Fruit fly (Drosophila melanogaster) whole organism, embryonic: Measurements from ENCODE around the gene Taf8.

Source experiments
- ATbp ChIP-seq: fragments of 200-800 bp; sonication (Bioruptor generic); optimal IDR thresholded peaks from 2 replicates; lab custom pipeline; 2017; ENCODE audit warnings: missing biosample characterization, mild to moderate bottlenecking, missing genetic modification characterization, missing genetic modification reagents
- Adf1 ChIP-seq: fragments of 200-800 bp; sonication (Bioruptor generic); IDR thresholded peaks from 2 replicates; pipeline ENCODE4 v1.3.6; 2022; ENCODE audit warnings: missing biosample characterization, missing genetic modification characterization
- BEAF-32 ChIP-seq: fragments of 200-800 bp; sonication (Bioruptor generic); optimal IDR thresholded peaks from 3 replicates; lab custom pipeline; 2017; ENCODE audit warnings: missing biosample characterization, missing genetic modification characterization, mild to moderate bottlenecking, moderate library complexity, missing genetic modification reagents
- CG10267 ChIP-seq: fragments of 200-800 bp; sonication (Bioruptor generic); optimal IDR thresholded peaks from 2 replicates; lab custom pipeline; 2018; ENCODE audit warnings: missing biosample characterization, mild to moderate bottlenecking, missing genetic modification characterization, moderate library complexity
- CG14710 ChIP-seq: fragments of 200-800 bp; sonication (Bioruptor generic); optimal IDR thresholded peaks from 3 replicates; lab custom pipeline; 2019; ENCODE audit warnings: missing biosample characterization, mild to moderate bottlenecking, missing genetic modification characterization, moderate library complexity
- CG16813 ChIP-seq: fragments of 200-800 bp; sonication (Bioruptor generic); IDR thresholded peaks from 3 replicates; pipeline ENCODE4 v1.3.6; 2022; ENCODE audit warnings: missing biosample characterization, missing genetic modification characterization; ENCODE audit not compliant: partially characterized antibody
- CG2129 ChIP-seq: fragments of 200-800 bp; sonication (Bioruptor generic); IDR thresholded peaks from 2 replicates; pipeline ENCODE4 v1.3.6; 2022; ENCODE audit warnings: missing biosample characterization, missing genetic modification characterization; ENCODE audit not compliant: partially characterized antibody
- CG3281 ChIP-seq: fragments of 200-800 bp; sonication (Bioruptor generic); optimal IDR thresholded peaks from 3 replicates; lab custom pipeline; 2017; ENCODE audit warnings: missing biosample characterization, mild to moderate bottlenecking, missing genetic modification characterization
- CG33557 ChIP-seq: fragments of 200-800 bp; sonication (Bioruptor generic); optimal IDR thresholded peaks from 2 replicates; lab custom pipeline; 2019; ENCODE audit warnings: missing biosample characterization, mild to moderate bottlenecking, missing genetic modification characterization, moderate library complexity
- CG34224 ChIP-seq: fragments of 200-800 bp; sonication (Bioruptor generic); IDR thresholded peaks from 3 replicates; pipeline ENCODE4 v1.3.6; 2022; ENCODE audit warnings: missing biosample characterization, missing genetic modification characterization; ENCODE audit not compliant: partially characterized antibody
- CG3726 ChIP-seq: fragments of 200-800 bp; sonication (Bioruptor generic); IDR thresholded peaks from 3 replicates; pipeline ENCODE4, ENCODE4 v1.3.6; 2022; ENCODE audit warnings: missing biosample characterization, missing genetic modification characterization
- CG4360 ChIP-seq: fragments of 200-800 bp; sonication (Bioruptor generic); IDR thresholded peaks from 2 replicates; pipeline ENCODE4 v1.3.6; 2022; ENCODE audit warnings: missing biosample characterization, missing genetic modification characterization
- CG5953 ChIP-seq: fragments of 200-800 bp; sonication (Bioruptor generic); IDR thresholded peaks from 2 replicates; pipeline ENCODE4 v1.3.6; 2022; ENCODE audit warnings: missing biosample characterization, missing genetic modification characterization
- CG7928 ChIP-seq: fragments of 200-800 bp; sonication (Bioruptor generic); optimal IDR thresholded peaks from 2 replicates; lab custom pipeline; 2017; ENCODE audit warnings: missing biosample characterization, mild to moderate bottlenecking, missing genetic modification characterization
- CG8281 ChIP-seq: fragments of 200-800 bp; sonication (Bioruptor generic); optimal IDR thresholded peaks from 2 replicates; lab custom pipeline; 2018; ENCODE audit warnings: missing biosample characterization, mild to moderate bottlenecking, missing genetic modification characterization, moderate library complexity
- Dp ChIP-seq: fragments of 200-800 bp; sonication (Bioruptor generic); optimal IDR thresholded peaks from 2 replicates; lab custom pipeline; 2018; ENCODE audit warnings: missing biosample characterization, mild to moderate bottlenecking, missing genetic modification characterization, moderate library complexity
- Drgx ChIP-seq: fragments of 200-800 bp; sonication (Bioruptor generic); IDR thresholded peaks from 2 replicates; pipeline ENCODE4 v1.3.6; 2022; ENCODE audit warnings: missing biosample characterization, missing genetic modification characterization
- Fer1 ChIP-seq: fragments of 200-800 bp; sonication (Bioruptor generic); optimal IDR thresholded peaks from 2 replicates; lab custom pipeline; 2017; ENCODE audit warnings: missing biosample characterization, mild to moderate bottlenecking, missing genetic modification characterization
- HHEX ChIP-seq: fragments of 200-800 bp; sonication (Bioruptor generic); optimal IDR thresholded peaks from 3 replicates; lab custom pipeline; 2017; ENCODE audit warnings: missing biosample characterization, mild to moderate bottlenecking, missing genetic modification characterization, missing genetic modification reagents
- Hmr ChIP-seq: fragments of 200-800 bp; sonication (Bioruptor generic); optimal IDR thresholded peaks from 3 replicates; lab custom pipeline; 2017; ENCODE audit warnings: mild to moderate bottlenecking, missing biosample characterization, missing genetic modification reagents, missing genetic modification characterization
- Hmx ChIP-seq: fragments of 200-800 bp; sonication (Bioruptor generic); optimal IDR thresholded peaks from 2 replicates; lab custom pipeline; 2016; ENCODE audit warnings: missing biosample characterization, missing genetic modification characterization
- Kr ChIP-seq: fragments of 200-800 bp; sonication (Bioruptor generic); optimal IDR thresholded peaks from 2 replicates; lab custom pipeline; 2017; ENCODE audit warnings: missing biosample characterization, mild to moderate bottlenecking, missing genetic modification characterization
- NK7.1 ChIP-seq: fragments of 200-800 bp; sonication (Bioruptor generic); optimal IDR thresholded peaks from 3 replicates; lab custom pipeline; 2016; ENCODE audit warnings: missing biosample characterization, missing genetic modification characterization
- PHDP ChIP-seq: fragments of 200-800 bp; sonication (Bioruptor generic); optimal IDR thresholded peaks from 3 replicates; lab custom pipeline; 2018; ENCODE audit warnings: missing biosample characterization, mild to moderate bottlenecking, missing genetic modification characterization, moderate library complexity
- Scr ChIP-seq: fragments of 200-800 bp; sonication (Bioruptor generic); IDR thresholded peaks from 2 replicates; pipeline ENCODE4 v1.3.6; 2022; ENCODE audit warnings: missing biosample characterization, missing genetic modification characterization; ENCODE audit not compliant: partially characterized antibody
- Sox102F ChIP-seq: fragments of 200-800 bp; sonication (Bioruptor generic); optimal IDR thresholded peaks from 2 replicates; lab custom pipeline; 2018; ENCODE audit warnings: missing biosample characterization, mild to moderate bottlenecking, missing genetic modification characterization, moderate library complexity
- Spps ChIP-seq: fragments of 200-800 bp; sonication (Bioruptor generic); optimal IDR thresholded peaks from 2 replicates; lab custom pipeline; 2018; ENCODE audit warnings: missing biosample characterization, mild to moderate bottlenecking, missing genetic modification characterization
- Xrp1 ChIP-seq: fragments of 200-800 bp; sonication (Bioruptor generic); IDR thresholded peaks from 2 replicates; pipeline ENCODE4 v1.3.6; 2022; ENCODE audit warnings: missing biosample characterization, missing genetic modification characterization
- amos ChIP-seq: fragments of 200-800 bp; sonication (Bioruptor generic); IDR thresholded peaks from 2 replicates; pipeline ENCODE4 v1.3.6; 2022; ENCODE audit warnings: missing biosample characterization, missing genetic modification characterization; ENCODE audit not compliant: partially characterized antibody
- ara ChIP-seq: fragments of 200-800 bp; sonication (Bioruptor generic); IDR thresholded peaks from 2 replicates; pipeline ENCODE4 v1.3.6; 2022; ENCODE audit warnings: missing biosample characterization, missing genetic modification characterization
- br ChIP-seq: fragments of >200 bp; optimal IDR thresholded peaks from 2 replicates; lab custom pipeline; 2017
- chn ChIP-seq: fragments of 200-800 bp; sonication (Bioruptor generic); optimal IDR thresholded peaks from 2 replicates; lab custom pipeline; 2016; ENCODE audit warnings: missing biosample characterization, missing genetic modification characterization
- corto ChIP-seq: fragments of 200-800 bp; sonication (Bioruptor generic); optimal IDR thresholded peaks from 2 replicates; lab custom pipeline; 2016; ENCODE audit warnings: missing biosample characterization, mild to moderate bottlenecking, missing genetic modification characterization, moderate library complexity
- crp ChIP-seq, 2 experiments: fragments of 200-800 bp; sonication (Bioruptor generic); optimal IDR thresholded peaks; 2 replicates in 1 of 2; 3 replicates in 1 of 2; lab custom pipeline; 2017; ENCODE audit warnings: missing biosample characterization in 2 of 2, missing genetic modification characterization in 2 of 2, mild to moderate bottlenecking in 1 of 2, moderate library complexity in 1 of 2
- fd102C ChIP-seq: fragments of 200-800 bp; sonication (Bioruptor generic); optimal IDR thresholded peaks from 2 replicates; lab custom pipeline; 2018; ENCODE audit warnings: missing biosample characterization, mild to moderate bottlenecking, missing genetic modification characterization, moderate library complexity
- fd96Cb ChIP-seq: fragments of 200-800 bp; sonication (Bioruptor generic); optimal IDR thresholded peaks from 2 replicates; lab custom pipeline; 2018; ENCODE audit warnings: missing biosample characterization, mild to moderate bottlenecking, missing genetic modification characterization, moderate library complexity
- hbn ChIP-seq: fragments of 200-800 bp; sonication (Bioruptor generic); IDR thresholded peaks from 2 replicates; pipeline ENCODE4 v1.3.6; 2022; ENCODE audit warnings: missing biosample characterization, missing genetic modification characterization; ENCODE audit not compliant: partially characterized antibody
- lab ChIP-seq: fragments of 200-800 bp; sonication (Bioruptor generic); optimal IDR thresholded peaks from 3 replicates; lab custom pipeline; 2017; ENCODE audit warnings: missing biosample characterization, missing genetic modification characterization, mild to moderate bottlenecking, moderate library complexity, missing genetic modification reagents
- lbe ChIP-seq: fragments of 200-800 bp; sonication (Bioruptor generic); optimal IDR thresholded peaks from 2 replicates; lab custom pipeline; 2016; ENCODE audit warnings: missing biosample characterization, mild to moderate bottlenecking, missing genetic modification characterization
- odd ChIP-seq: fragments of 200-800 bp; sonication (Bioruptor generic); optimal IDR thresholded peaks from 2 replicates; lab custom pipeline; 2017; ENCODE audit warnings: missing biosample characterization, mild to moderate bottlenecking, missing genetic modification characterization
- pita ChIP-seq: fragments of 200-800 bp; sonication (Bioruptor generic); optimal IDR thresholded peaks from 2 replicates; lab custom pipeline; 2017; ENCODE audit warnings: missing biosample characterization, mild to moderate bottlenecking, missing genetic modification characterization
- repo ChIP-seq: fragments of 200-800 bp; sonication (Bioruptor generic); optimal IDR thresholded peaks from 2 replicates; lab custom pipeline; 2016; ENCODE audit warnings: missing biosample characterization, missing genetic modification characterization
- sob ChIP-seq: fragments of 200-800 bp; sonication (Bioruptor generic); IDR thresholded peaks from 2 replicates; pipeline ENCODE4 v1.3.6; 2022; ENCODE audit warnings: missing biosample characterization, missing genetic modification characterization
- sqz ChIP-seq: fragments of 200-800 bp; sonication (Bioruptor generic); optimal IDR thresholded peaks from 3 replicates; lab custom pipeline; 2018; ENCODE audit warnings: missing biosample characterization, mild to moderate bottlenecking, missing genetic modification characterization
- ssp ChIP-seq: fragments of 200-800 bp; sonication (Bioruptor generic); IDR thresholded peaks from 2 replicates; pipeline ENCODE4 v1.3.6; 2022; ENCODE audit warnings: missing biosample characterization, missing genetic modification characterization
- wdn ChIP-seq: fragments of 200-800 bp; sonication (Bioruptor generic); IDR thresholded peaks from 2 replicates; pipeline ENCODE4 v1.3.6; 2022; ENCODE audit warnings: missing biosample characterization, missing genetic modification characterization

The Taf8 gene

dm6 chrX:18101098-18101711 is 565 bp upstream of the Taf8 start, which contains the start of gene Mvb12 (continued):
- TF ChIP-seq CG3281 (GFP tag; lab: Kevin White, UChicago), result no peak
- TF ChIP-seq Sox102F (GFP tag; lab: Kevin White, UChicago), result peak; percentile 18
- TF ChIP-seq CG16813 (GFP tag; lab: Robert Waterston, UW), result peak; percentile 59
- TF ChIP-seq crp (GFP tag; optimal IDR thresholded peaks at IDR 0.05; lab: Kevin White, UChicago), result no peak
- no peak for TF ChIP-seq Dp (GFP tag; lab: Kevin White, UChicago)
- no peak for TF ChIP-seq CG3726
- TF ChIP-seq Spps (tag; lab: Kevin White, UChicago), result peak; percentile 17
- TF ChIP-seq ATbp, result peak; percentile 46
- no peak for TF ChIP-seq br
- no peak for TF ChIP-seq ssp (GFP tag; lab: Robert Waterston, UW)
- TF ChIP-seq CG34224 (GFP tag; lab: Robert Waterston, UW), result peak; percentile 18
- peak; percentile 15 for TF ChIP-seq CG14710
- peak; percentile 7 for TF ChIP-seq CG10267 (tag; lab: Kevin White, UChicago)
- TF ChIP-seq lab (GFP tag; lab: Kevin White, UChicago), result peak; percentile 46
- 0 out of 2 replicates have a peak, but pooled peaks have one; percentile 15 for TF ChIP-seq Xrp1 (GFP tag; lab: Robert Waterston, UW)
- peak; percentile 23 for TF ChIP-seq PHDP (tag; lab: Kevin White, UChicago)
- TF ChIP-seq BEAF-32 (GFP tag; lab: Kevin White, UChicago), result peak; percentile 57
- TF ChIP-seq chn (GFP tag; lab: Kevin White, UChicago), result peak; percentile 5
- no peak for TF ChIP-seq pita (GFP tag; lab: Kevin White, UChicago)
- TF ChIP-seq CG33557 (GFP tag; lab: Kevin White, UChicago), result peak; percentile 52
- TF ChIP-seq CG5953 (GFP tag; lab: Robert Waterston, UW), result no peak
- 0 out of 2 replicates have a peak, but pooled peaks have one; percentile 20 for TF ChIP-seq CG2129 (GFP tag; lab: Robert Waterston, UW)
- 0 out of 2 replicates have a peak, but pooled peaks have one; percentile 20 for TF ChIP-seq ara
- TF ChIP-seq Scr (GFP tag; lab: Robert Waterston, UW), result peak; percentile 38
- no peak for TF ChIP-seq lbe (GFP tag; lab: Kevin White, UChicago)
- peak; percentile 35 for TF ChIP-seq sqz
- TF ChIP-seq fd96Cb (tag; lab: Kevin White, UChicago), result no peak
- TF ChIP-seq CG4360 (GFP tag; lab: Robert Waterston, UW), result peak; percentile 54; the same call in 1 of the 2 replicates
- no peak for TF ChIP-seq Adf1 (GFP tag; lab: Robert Waterston, UW)

- TF ChIP-seq CG7928 (GFP tag; lab: Kevin White, UChicago) (no peak), Kr (GFP tag; lab: Kevin White, UChicago) (no peak), fd102C (GFP tag; lab: Kevin White, UChicago) (no peak), hbn (GFP tag; lab: Robert Waterston, UW) (no peak), Adf1 (GFP tag; lab: Robert Waterston, UW) (no peak), Fer1 (no peak)
Measured at dm6 chrX:18103353-18103752, 1.6 kb downstream of the Taf8 start, which contains the start of gene CG7135. Gene CG7135 (plus strand): TSS chrX:18103653.

dm6 chrX:18106686-18107085 is 4.9 kb downstream of the Taf8 start:
- TF ChIP-seq Hmr (no peak), HHEX (GFP tag; lab: Kevin White, UChicago) (no peak), CG8281 (tag; lab: Kevin White, UChicago) (no peak), Hmx (GFP tag; lab: Kevin White, UChicago) (no peak), wdn (GFP tag; lab: Robert Waterston, UW) (no peak), Drgx (no peak), amos (GFP tag; lab: Robert Waterston, UW) (no peak), sob (GFP tag; lab: Robert Waterston, UW) (no peak), corto (GFP tag; lab: Kevin White, UChicago) (no peak), odd (GFP tag; lab: Kevin White, UChicago) (no peak), BEAF-32 (GFP tag; lab: Kevin White, UChicago) (peak; percentile 7), repo (GFP tag; lab: Kevin White, UChicago) (no peak), NK7.1 (GFP tag; lab: Kevin White, UChicago) (no peak), CG34224 (GFP tag; lab: Robert Waterston, UW) (0 out of 3 replicates have a peak, but pooled peaks have one; percentile 9)
